Worm (Caenorhabditis elegans): Measurements from ENCODE around the gene mrp-6.

mrp-6 gene

ce11 chrX:4142202-4142601, 44.4 kb downstream of the mrp-6 start (continued):
- peak; percentile 86 for TF ChIP-seq K11D2.4 (GFP tag; IDR thresholded peaks at IDR 0.05)
- no peak for TF ChIP-seq F23B12.7 (tag; optimal IDR thresholded peaks at IDR 0.05; ENCODE audit: insufficient read depth)
- TF ChIP-seq ccch-3 (GFP tag; optimal IDR thresholded peaks at IDR 0.05): no peak
- TF ChIP-seq madf-8 (GFP tag; conservative IDR thresholded peaks at IDR 0.05): no peak
- TF ChIP-seq ztf-26 (tag; optimal IDR thresholded peaks at IDR 0.05): peak; percentile 90
- TF ChIP-seq F39B2.1 (GFP tag; IDR thresholded peaks at IDR 0.05): no peak
- peak; percentile 64 for TF ChIP-seq atf-7 (tag; optimal IDR thresholded peaks at IDR 0.05)
- TF ChIP-seq mxl-1 (tag; optimal IDR thresholded peaks at IDR 0.05): peak; percentile 46
- TF ChIP-seq xnd-1 (tag; optimal IDR thresholded peaks at IDR 0.05): no peak

- TF ChIP-seq nfya-2 (GFP tag; IDR thresholded peaks at IDR 0.05) (no peak), somi-1 (GFP tag; optimal IDR thresholded peaks at IDR 0.05) (peak; percentile 23), cebp-1 (GFP tag; IDR thresholded peaks at IDR 0.05) (no peak), cebp-1 (tag; optimal IDR thresholded peaks at IDR 0.05) (peak; percentile 6), bed-2 (GFP tag; IDR thresholded peaks at IDR 0.05) (no peak), nhr-90 (tag; optimal IDR thresholded peaks at IDR 0.05) (no peak), tlf-1 (GFP tag; optimal IDR thresholded peaks at IDR 0.05) (no peak), dpl-1 (GFP tag; optimal IDR thresholded peaks at IDR 0.05) (no peak), nhr-80 (tag; optimal IDR thresholded peaks at IDR 0.05) (peak; percentile 50), nfya-1 (tag; optimal IDR thresholded peaks at IDR 0.05; ENCODE audit: borderline replicate concordance, insufficient read depth) (no peak), ztf-22 (GFP tag; optimal IDR thresholded peaks at IDR 0.05) (peak; percentile 37), lin-40 (tag; optimal IDR thresholded peaks at IDR 0.05) (peak; percentile 11), akir-1 (GFP tag; optimal IDR thresholded peaks at IDR 0.05) (no peak), madf-8 (GFP tag; conservative IDR thresholded peaks at IDR 0.05) (no peak), egl-44 (GFP tag; IDR thresholded peaks at IDR 0.05) (0 out of 2 replicates have a peak, but pooled peaks have one; percentile 7), lsy-27 (tag; optimal IDR thresholded peaks at IDR 0.05; ENCODE audit: borderline replicate concordance, insufficient read depth) (no peak), ceh-40 (GFP tag; IDR thresholded peaks at IDR 0.05) (no peak), zim-3 (tag; optimal IDR thresholded peaks at IDR 0.05) (peak; percentile 2), efl-1 (GFP tag; optimal IDR thresholded peaks at IDR 0.05) (no peak), ceh-91 (GFP tag; IDR thresholded peaks at IDR 0.05) (no peak), F57A8.1 (GFP tag; optimal IDR thresholded peaks at IDR 0.05) (no peak)
These were observed 45.7 kb downstream of the mrp-6 start for ce11 chrX:4140755-4141417.

DNA sequence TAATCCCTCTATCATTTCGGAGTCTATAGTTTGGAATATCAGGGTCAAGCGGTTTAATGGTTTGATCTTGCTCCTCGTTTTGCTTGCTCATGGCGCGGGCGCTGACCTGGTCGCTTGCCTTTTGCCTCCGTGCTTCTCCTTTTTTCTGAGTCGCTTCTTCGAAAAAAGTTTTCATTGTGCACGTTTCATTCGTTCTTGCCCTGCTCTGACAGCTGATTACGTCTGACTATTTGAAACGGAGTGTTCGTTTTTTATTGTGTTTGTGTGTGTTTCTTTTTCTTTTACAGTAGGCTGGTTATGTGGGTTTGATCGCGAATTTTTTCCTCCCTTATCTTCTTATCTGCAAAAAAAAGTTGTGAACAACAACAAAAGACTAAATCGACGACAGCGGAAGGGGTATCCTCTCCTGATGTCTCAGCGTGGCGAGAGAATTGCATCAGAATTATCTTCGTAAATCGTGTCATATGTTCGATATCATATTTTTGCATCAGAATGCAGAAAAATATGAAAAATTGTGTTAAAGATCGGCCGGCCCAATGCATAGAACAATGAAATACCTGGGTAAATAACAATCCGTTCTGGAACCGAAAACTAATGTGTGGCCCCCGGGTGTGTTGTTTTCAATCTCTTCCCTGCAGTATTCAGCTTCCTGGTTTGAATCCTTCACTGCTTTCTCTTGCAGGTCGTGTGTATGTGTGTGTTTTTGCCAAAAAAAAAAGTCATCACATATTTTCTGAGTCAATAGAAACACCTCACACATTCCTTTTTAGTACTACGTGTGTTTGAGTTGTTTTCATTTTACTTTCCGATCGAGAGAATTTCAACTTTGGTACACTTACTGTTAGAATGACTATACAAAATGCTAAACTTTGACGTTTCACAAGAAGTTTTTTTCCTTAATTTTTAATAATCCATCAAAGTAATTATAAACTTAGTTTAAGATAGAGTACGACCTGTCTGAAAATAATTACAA, 46.7 kb downstream of the mrp-6 start, which contains the start of gene ZK470.4:
TSS of gene ZK470.4 (minus strand) at position 175 of the 973 bp plus-strand sequence.
- TF ChIP-seq ceh-58 (GFP tag; IDR thresholded peaks at IDR 0.05): no peak
- peak; percentile 36 for TF ChIP-seq nhr-80 (tag; optimal IDR thresholded peaks at IDR 0.05)
- TF ChIP-seq nfyb-1 (GFP tag; IDR thresholded peaks at IDR 0.05): 0 out of 2 replicates have a peak, but pooled peaks have one; percentile 44
- no peak for TF ChIP-seq Y67H2A.10 (GFP tag; conservative IDR thresholded peaks at IDR 0.05)
- TF ChIP-seq ceh-40 (GFP tag; IDR thresholded peaks at IDR 0.05): 0 out of 2 replicates have a peak, but pooled peaks have one; percentile 7
- no peak for TF ChIP-seq nhr-90 (tag; optimal IDR thresholded peaks at IDR 0.05)
- peak; percentile 18 for TF ChIP-seq die-1 (tag; optimal IDR thresholded peaks at IDR 0.05)
- TF ChIP-seq cebp-1 (GFP tag; IDR thresholded peaks at IDR 0.05): no peak
- TF ChIP-seq cebp-1 (tag; optimal IDR thresholded peaks at IDR 0.05): peak; percentile 20
- no peak for TF ChIP-seq B0035.1 (tag; optimal IDR thresholded peaks at IDR 0.05)
- no peak for TF ChIP-seq ZK185.1 (tag; optimal IDR thresholded peaks at IDR 0.05; ENCODE audit: poor library complexity, severe bottlenecking)
- TF ChIP-seq zfh-2 (GFP tag; conservative IDR thresholded peaks at IDR 0.05): peak; percentile 56; the same call in 1 of the 2 replicates
